Fruit fly (Drosophila melanogaster): ENCODE data around the gene CG43922.

dm6 chr2L:6273963-6274834 is 34.4 kb downstream of the CG43922 start:
- TF ChIP-seq Abd-B (GFP tag; optimal IDR thresholded peaks at IDR 0.05) (no peak), dl (GFP tag; optimal IDR thresholded peaks at IDR 0.05; ENCODE audit: insufficient read depth in 1 of 2, partially characterized antibody in 2 of 2) (no peak), ey (GFP tag; optimal IDR thresholded peaks at IDR 0.05) (peak; percentile 1), dmrt93B (GFP tag; optimal IDR thresholded peaks at IDR 0.05) (no peak), tai (GFP tag; optimal IDR thresholded peaks at IDR 0.05) (no peak), lola (GFP tag; optimal IDR thresholded peaks at IDR 0.05) (no peak), OdsH (GFP tag; optimal IDR thresholded peaks at IDR 0.05) (peak; percentile 2), psq (GFP tag; optimal IDR thresholded peaks at IDR 0.05) (no peak), fru (GFP tag; optimal IDR thresholded peaks at IDR 0.05) (peak; percentile 44), Sp1 (GFP tag; optimal IDR thresholded peaks at IDR 0.05) (no peak)

Measured in whole organism, wandering third instar larva.